Worm (Caenorhabditis elegans) whole organism, L3 larva: ENCODE results near the gene cht-6.

Experiments
- ceh-82 ChIP-seq: fragments of 150-350 bp; optimal IDR thresholded peaks from 2 replicates; lab custom pipeline; 2014; ENCODE audit warnings: missing biosample characterization, missing genetic modification characterization
- ceh-9 ChIP-seq: sonication (generic microtip); optimal IDR thresholded peaks from 2 replicates; lab custom pipeline; 2018; ENCODE audit warnings: missing biosample characterization, missing genetic modification characterization
- elt-1 ChIP-seq: fragments of 150-350 bp; optimal IDR thresholded peaks from 2 replicates; lab custom pipeline; 2014; ENCODE audit warnings: missing biosample characterization, missing genetic modification characterization
- elt-2 ChIP-seq: sonication (generic microtip); optimal IDR thresholded peaks from 2 replicates; lab custom pipeline; 2016; ENCODE audit warnings: missing genetic modification reagents, mild to moderate bottlenecking, missing genetic modification characterization, missing compliant biosample characterization
- elt-3 ChIP-seq, 3 experiments: fragments of 150-350 bp in 1 of 3; sonication (generic microtip) in 2 of 3; optimal IDR thresholded peaks; 2 replicates in 2 of 3; 4 replicates in 1 of 3; lab custom pipeline; 2014 to 2017; ENCODE audit warnings: missing biosample characterization in 3 of 3, missing genetic modification characterization in 3 of 3
- eor-1 ChIP-seq, 2 experiments: fragments of 150-350 bp; optimal IDR thresholded peaks; 2 replicates each; lab custom pipeline; 2014 to 2018; ENCODE audit warnings: missing biosample characterization in 2 of 2, missing genetic modification characterization in 2 of 2
- fkh-10 ChIP-seq: sonication (generic microtip); optimal IDR thresholded peaks from 2 replicates; lab custom pipeline; 2017; ENCODE audit warnings: missing biosample characterization, missing genetic modification reagents, missing genetic modification characterization
- fkh-2 ChIP-seq: fragments of 150-350 bp; optimal IDR thresholded peaks from 2 replicates; lab custom pipeline; 2014; ENCODE audit warnings: missing biosample characterization, missing genetic modification reagents, missing genetic modification characterization
- jun-1 ChIP-seq: fragments of 150-350 bp; optimal IDR thresholded peaks from 2 replicates; lab custom pipeline; 2014; ENCODE audit warnings: missing biosample characterization, missing genetic modification reagents, missing genetic modification characterization
- nfya-1 ChIP-seq: sonication (generic microtip); optimal IDR thresholded peaks from 2 replicates; lab custom pipeline; 2017; ENCODE audit warnings: missing genetic modification characterization, mild to moderate bottlenecking, missing compliant biosample characterization, antibody characterized with exemption, moderate library complexity; ENCODE audit not compliant: insufficient read depth
- nhr-12 ChIP-seq: fragments of 150-350 bp; optimal IDR thresholded peaks from 2 replicates; lab custom pipeline; 2014; ENCODE audit warnings: missing biosample characterization, missing genetic modification characterization
- nhr-237 ChIP-seq: fragments of 150-350 bp; optimal IDR thresholded peaks from 2 replicates; lab custom pipeline; 2014; ENCODE audit warnings: missing biosample characterization, missing genetic modification characterization
- nhr-43 ChIP-seq: sonication (generic microtip); optimal IDR thresholded peaks from 2 replicates; lab custom pipeline; 2016; ENCODE audit warnings: mild to moderate bottlenecking, missing genetic modification characterization, missing compliant biosample characterization; ENCODE audit not compliant: poor library complexity, severe bottlenecking
- nhr-67 ChIP-seq: fragments of 150-350 bp; optimal IDR thresholded peaks from 2 replicates; lab custom pipeline; 2014; ENCODE audit warnings: missing biosample characterization, missing genetic modification characterization
- nhr-76 ChIP-seq: fragments of 150-350 bp; sonication (generic microtip); optimal IDR thresholded peaks from 5 replicates; lab custom pipeline; 2014; ENCODE audit warnings: missing biosample characterization, missing genetic modification characterization
- pqm-1 ChIP-seq: fragments of 150-350 bp; optimal IDR thresholded peaks from 2 replicates; lab custom pipeline; 2017; ENCODE audit warnings: missing biosample characterization, missing genetic modification characterization, inconsistent platforms
- skn-1 ChIP-seq: fragments of 150-350 bp; optimal IDR thresholded peaks from 2 replicates; lab custom pipeline; 2014; ENCODE audit warnings: missing biosample characterization, missing genetic modification characterization
- snpc-4 ChIP-seq: fragments of 150-350 bp; optimal IDR thresholded peaks from 2 replicates; lab custom pipeline; 2014; ENCODE audit warnings: missing biosample characterization, missing genetic modification characterization

The cht-6 gene

ce11 chrV:6464238-6464637 is 49.4 kb downstream of the cht-6 start:
- no peak for TF ChIP-seq nhr-67 (tag; lab: Kevin White, UChicago)

ce11 chrV:6464765-6465164 is 50.0 kb downstream of the cht-6 start, which contains the start of gene unc-83:
unc-83 (plus strand) TSS chrV:6465065.
- TF ChIP-seq elt-1, result no peak
- no peak for TF ChIP-seq nhr-76 (tag; lab: Kevin White, UChicago)
- TF ChIP-seq ceh-9 (tag; lab: Kevin White, UChicago), result no peak
- TF ChIP-seq jun-1, result no peak
- no peak for TF ChIP-seq snpc-4 (tag; lab: Kevin White, UChicago)
- no peak for TF ChIP-seq eor-1 (tag; optimal IDR thresholded peaks at IDR 0.05; lab: Kevin White, UChicago)
- no peak for TF ChIP-seq elt-2
- TF ChIP-seq fkh-10 (GFP tag; lab: Kevin White, UChicago), result no peak
- no peak for TF ChIP-seq pqm-1 (tag; lab: Kevin White, UChicago)
- TF ChIP-seq nfya-1 (tag; lab: Kevin White, UChicago), result no peak
- no peak for TF ChIP-seq ceh-82 (tag; lab: Kevin White, UChicago)
- TF ChIP-seq nhr-12 (tag; lab: Kevin White, UChicago), result no peak
- TF ChIP-seq nhr-237 (tag; lab: Kevin White, UChicago), result no peak
- no peak for TF ChIP-seq skn-1
- no peak for TF ChIP-seq nhr-67 (tag; lab: Kevin White, UChicago)
- TF ChIP-seq nhr-43 (tag; lab: Kevin White, UChicago), result no peak
- no peak for TF ChIP-seq fkh-2 (tag; lab: Kevin White, UChicago)
- TF ChIP-seq elt-3 (tag; optimal IDR thresholded peaks at IDR 0.05; lab: Kevin White, UChicago), result no peak
